Fruit fly (Drosophila melanogaster) whole organism: ENCODE results near the gene CG5958.

Experiments used
- CG8478 ChIP-seq: fragments of >200 bp; optimal IDR thresholded peaks from 2 replicates; lab custom pipeline; 2018; ENCODE audit warnings: inconsistent platforms
- Dll ChIP-seq: fragments of >200 bp; optimal IDR thresholded peaks from 2 replicates; lab custom pipeline; 2017
- pan ChIP-seq: fragments of >200 bp; optimal IDR thresholded peaks from 2 replicates; lab custom pipeline; 2017
- usp ChIP-seq: fragments of >200 bp; optimal IDR thresholded peaks from 2 replicates; lab custom pipeline; 2017; ENCODE audit warnings: missing biosample characterization, missing genetic modification characterization, mixed read lengths

DNA sequence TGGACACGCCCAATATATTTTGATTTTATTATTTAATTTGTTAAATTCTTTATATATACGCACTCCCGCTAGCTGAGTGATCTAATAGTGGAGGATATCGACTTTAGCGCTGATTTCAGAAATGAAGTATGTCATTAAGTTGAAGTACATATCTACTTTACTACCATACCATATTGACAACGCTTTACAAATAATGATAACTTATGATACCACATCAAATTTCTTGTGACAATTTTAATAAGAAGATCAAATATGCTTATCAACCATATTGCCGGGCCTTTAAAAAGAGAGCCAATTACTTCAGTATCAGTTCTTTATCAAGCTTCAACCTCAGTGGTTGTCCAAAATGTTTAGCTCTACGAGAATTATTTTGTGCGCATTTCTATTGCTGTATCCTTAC, 22.7 kb downstream of the CG5958 start, which contains the start of gene CG15818:
- TF ChIP-seq Dll: no peak
- TF ChIP-seq CG8478 (lab: Kevin White, UChicago): no peak
- no peak for TF ChIP-seq pan (lab: Kevin White, UChicago)
- no peak for TF ChIP-seq usp (GFP tag; lab: Kevin White, UChicago)
